Fruit fly (Drosophila melanogaster): ENCODE results near the gene Tie.
A peak's percentile ranks its signal among the peaks of the same experiment; 100 is the strongest.

The Tie gene

DNA sequence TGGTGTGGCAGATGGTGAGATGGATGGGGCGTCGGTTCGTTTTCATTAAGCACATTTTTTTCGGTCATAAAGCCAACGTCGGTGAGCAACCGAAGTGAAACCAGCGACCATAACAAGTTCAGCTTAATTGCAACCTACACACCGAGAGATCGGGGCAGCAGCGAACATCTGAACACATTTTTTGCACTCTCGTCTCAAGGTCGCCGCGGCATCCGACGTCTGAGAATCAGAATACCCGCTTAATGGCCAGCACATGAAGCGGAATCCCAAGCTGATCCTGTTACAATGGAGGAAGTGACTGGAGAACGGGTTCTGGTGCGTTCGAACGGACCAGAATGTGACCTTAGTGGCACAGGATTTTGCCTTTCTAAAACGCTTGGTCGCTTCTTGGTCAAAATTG lies 38.3 kb downstream of the Tie start:
- TF ChIP-seq Doc2 (GFP tag; IDR thresholded peaks at IDR 0.05) = peak; percentile 20; the same call in 1 of the 2 replicates
- TF ChIP-seq Poxn (GFP tag; IDR thresholded peaks at IDR 0.05) = no peak

DNA sequence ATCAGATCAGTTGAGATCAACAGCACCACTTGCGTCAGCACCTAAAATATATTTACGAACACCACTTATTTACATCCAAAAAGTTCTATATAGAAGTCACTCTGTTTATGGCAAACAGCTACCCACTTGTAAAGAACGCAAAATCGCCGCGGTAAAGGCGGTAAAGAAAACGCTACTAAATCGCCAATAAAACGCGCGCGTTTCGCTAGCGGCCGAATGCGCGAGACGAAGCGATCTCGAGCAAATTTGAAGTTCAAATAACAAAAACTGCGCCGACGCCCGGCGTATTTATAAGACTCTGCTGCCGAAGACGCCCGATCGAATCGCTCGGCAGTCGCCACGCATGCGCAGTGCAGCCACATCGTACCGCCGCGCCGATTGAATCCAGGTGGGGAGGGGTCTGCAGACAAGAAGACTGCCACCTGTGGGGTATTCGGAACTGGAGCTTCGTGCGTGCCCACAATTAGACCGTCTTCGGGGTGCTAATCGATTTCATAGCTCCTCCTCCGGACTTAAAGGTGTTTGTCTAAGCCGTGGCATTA lies 41.2 kb downstream of the Tie start, which contains the start of gene CG13722:
Gene CG13722, minus strand, starts transcription at position 262 of the 542 bp plus-strand sequence.
- TF ChIP-seq dimm (GFP tag; IDR thresholded peaks at IDR 0.05) (no peak), CG1792 (GFP tag; optimal IDR thresholded peaks at IDR 0.05) (no peak), sens (GFP tag) (no peak), CG7271 (tag; optimal IDR thresholded peaks at IDR 0.05) (no peak), Dfd (GFP tag; optimal IDR thresholded peaks at IDR 0.05) (no peak), schlank (tag; optimal IDR thresholded peaks at IDR 0.05) (no peak), bab2 (GFP tag; optimal IDR thresholded peaks at IDR 0.05) (no peak), slp2 (GFP tag; optimal IDR thresholded peaks at IDR 0.05) (no peak), H2.0 (GFP tag; IDR thresholded peaks at IDR 0.05) (no peak), crol (GFP tag; IDR thresholded peaks at IDR 0.05) (0 out of 2 replicates have a peak, but pooled peaks have one; percentile 47), HLHmδ (GFP tag; optimal IDR thresholded peaks at IDR 0.05) (no peak), Rfx (GFP tag; IDR thresholded peaks at IDR 0.05) (0 out of 2 replicates have a peak, but pooled peaks have one; percentile 18), jing (GFP tag; optimal IDR thresholded peaks at IDR 0.05) (no peak), Dad (GFP tag; optimal IDR thresholded peaks at IDR 0.05) (no peak), ro (GFP tag; IDR thresholded peaks at IDR 0.05) (no peak), pan (optimal IDR thresholded peaks at IDR 0.05) (no peak), pan (GFP tag; optimal IDR thresholded peaks at IDR 0.05 in 1 of 2, IDR thresholded peaks at IDR 0.05 in 1 of 2) (peak in 1 of 2 experiments; percentile 15), CG3726 (GFP tag; IDR thresholded peaks at IDR 0.05) (no peak), chn (GFP tag; optimal IDR thresholded peaks at IDR 0.05) (no peak), CG14441 (GFP tag; IDR thresholded peaks at IDR 0.05) (peak; percentile 16; the same call in 1 of the 2 replicates), zen (tag; optimal IDR thresholded peaks at IDR 0.05) (no peak), CG15479 (GFP tag; optimal IDR thresholded peaks at IDR 0.05) (no peak), CG34422 (GFP tag; IDR thresholded peaks at IDR 0.05) (0 out of 3 replicates have a peak, but pooled peaks have one; percentile 15), seq (GFP tag; IDR thresholded peaks at IDR 0.05) (no peak), Ets97D (GFP tag; optimal IDR thresholded peaks at IDR 0.05) (no peak), ssp (GFP tag; IDR thresholded peaks at IDR 0.05) (no peak), CG7963 (GFP tag; IDR thresholded peaks at IDR 0.05; ENCODE audit: partially characterized antibody) (0 out of 3 replicates have a peak, but pooled peaks have one; percentile 7), Eip74EF (GFP tag; optimal IDR thresholded peaks at IDR 0.05) (no peak), CG13624 (GFP tag; optimal IDR thresholded peaks at IDR 0.05) (no peak), bsh (GFP tag; optimal IDR thresholded peaks at IDR 0.05) (no peak), TFAM (GFP tag; optimal IDR thresholded peaks at IDR 0.05) (no peak), gcm2 (GFP tag; optimal IDR thresholded peaks at IDR 0.05) (no peak), Dll (GFP tag; IDR thresholded peaks at IDR 0.05; ENCODE audit: partially characterized antibody) (0 out of 4 replicates have a peak, but pooled peaks have one; percentile 14), PHDP (tag; optimal IDR thresholded peaks at IDR 0.05) (no peak), sob (GFP tag; IDR thresholded peaks at IDR 0.05) (no peak), tll (GFP tag; optimal IDR thresholded peaks at IDR 0.05) (no peak), nau (GFP tag; optimal IDR thresholded peaks at IDR 0.05) (no peak), CG43689 (GFP tag; IDR thresholded peaks at IDR 0.05) (no peak), Mad (GFP tag; optimal IDR thresholded peaks at IDR 0.05) (no peak), H15 (GFP tag; IDR thresholded peaks at IDR 0.05) (0 out of 3 replicates have a peak, but pooled peaks have one; percentile 34), CG16813 (GFP tag; IDR thresholded peaks at IDR 0.05; ENCODE audit: partially characterized antibody) (no peak), sima (GFP tag; optimal IDR thresholded peaks at IDR 0.05) (no peak), CG31441 (GFP tag; IDR thresholded peaks at IDR 0.05) (no peak), CG15011 (GFP tag; optimal IDR thresholded peaks at IDR 0.05) (no peak), Ssrp (tag; optimal IDR thresholded peaks at IDR 0.05) (no peak), lola (GFP tag; optimal IDR thresholded peaks at IDR 0.05) (no peak)

All from whole organism, embryonic.